Fruit fly (Drosophila melanogaster): ENCODE results near the gene JMJD7.

The JMJD7 gene

DNA sequence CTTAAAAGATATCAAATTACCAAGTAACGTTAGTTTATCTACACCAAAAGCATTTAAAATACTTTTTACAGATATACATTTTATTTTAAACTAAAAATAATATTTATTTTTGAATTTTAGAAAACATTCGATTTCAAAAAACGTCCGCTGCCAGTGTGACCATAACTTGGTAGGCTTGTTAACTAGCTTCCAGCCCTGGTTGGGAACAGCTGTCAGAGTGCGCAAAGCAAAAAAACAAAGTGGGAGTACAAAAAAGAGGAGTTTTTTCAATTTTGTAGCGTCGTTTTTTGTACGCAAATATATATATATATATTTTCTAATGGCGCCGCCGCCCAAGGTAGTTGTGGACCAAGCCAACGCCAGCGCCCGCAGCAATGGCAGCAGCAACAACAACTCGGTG, 7.7 kb downstream of the JMJD7 start, which contains the start of gene cmb (continued):
- no peak for TF ChIP-seq tna (GFP tag; IDR thresholded peaks at IDR 0.05; ENCODE audit: partially characterized antibody)
- TF ChIP-seq exex (tag; optimal IDR thresholded peaks at IDR 0.05), result no peak
- peak; percentile 69 for TF ChIP-seq CG9797 (GFP tag; optimal IDR thresholded peaks at IDR 0.05)
- no peak for TF ChIP-seq ac (GFP tag; optimal IDR thresholded peaks at IDR 0.05)
- peak; percentile 27 for TF ChIP-seq Med (GFP tag)
- peak; percentile 42 for TF ChIP-seq MESR4 (GFP tag; optimal IDR thresholded peaks at IDR 0.05)
- TF ChIP-seq CG9215 (GFP tag; IDR thresholded peaks at IDR 0.05), result no peak
- TF ChIP-seq dm (GFP tag; optimal IDR thresholded peaks at IDR 0.05), result no peak
- no peak for TF ChIP-seq Aef1 (GFP tag; IDR thresholded peaks at IDR 0.05)
- TF ChIP-seq B-H2 (GFP tag; optimal IDR thresholded peaks at IDR 0.05), result no peak
- no peak for TF ChIP-seq Asciz (GFP tag; optimal IDR thresholded peaks at IDR 0.05)
- TF ChIP-seq CG13287 (GFP tag; IDR thresholded peaks at IDR 0.05; ENCODE audit: partially characterized antibody), result peak; percentile 38; the same call in 1 of the 2 replicates
- TF ChIP-seq dysf (GFP tag; IDR thresholded peaks at IDR 0.05), result no peak
- TF ChIP-seq CoRest (tag; optimal IDR thresholded peaks at IDR 0.05), result peak; percentile 18
- TF ChIP-seq nom (GFP tag; optimal IDR thresholded peaks at IDR 0.05), result peak; percentile 93
- peak; percentile 18 for TF ChIP-seq CG2116 (GFP tag; optimal IDR thresholded peaks at IDR 0.05)
- no peak for TF ChIP-seq CG13894 (tag; optimal IDR thresholded peaks at IDR 0.05)
- TF ChIP-seq CG7928 (GFP tag; optimal IDR thresholded peaks at IDR 0.05), result peak; percentile 94
- no peak for TF ChIP-seq slou (GFP tag; optimal IDR thresholded peaks at IDR 0.05)
- peak; percentile 55 for TF ChIP-seq gfzf (GFP tag; optimal IDR thresholded peaks at IDR 0.05)
- TF ChIP-seq CG17829 (tag; optimal IDR thresholded peaks at IDR 0.05), result peak; percentile 38
- no peak for TF ChIP-seq CG14014 (GFP tag; IDR thresholded peaks at IDR 0.05)
- no peak for TF ChIP-seq lbe (GFP tag; optimal IDR thresholded peaks at IDR 0.05)
- TF ChIP-seq CG15514 (GFP tag; optimal IDR thresholded peaks at IDR 0.05), result peak; percentile 46
- TF ChIP-seq CG11696 (GFP tag; IDR thresholded peaks at IDR 0.05), result no peak
- TF ChIP-seq YL-1 (GFP tag; optimal IDR thresholded peaks at IDR 0.05), result peak; percentile 53
- 0 out of 2 replicates have a peak, but pooled peaks have one; percentile 18 for TF ChIP-seq CG4360 (GFP tag; IDR thresholded peaks at IDR 0.05)
- TF ChIP-seq her (GFP tag; optimal IDR thresholded peaks at IDR 0.05), result no peak
- peak; percentile 75 for TF ChIP-seq Dp (GFP tag; optimal IDR thresholded peaks at IDR 0.05)
- TF ChIP-seq CG3281 (GFP tag; optimal IDR thresholded peaks at IDR 0.05), result peak; percentile 52
- no peak for TF ChIP-seq CG11560 (tag; IDR thresholded peaks at IDR 0.05)
- TF ChIP-seq Ets65A (GFP tag), result peak; percentile 67
- peak; percentile 61 to 94 for TF ChIP-seq crp (GFP tag; optimal IDR thresholded peaks at IDR 0.05)
- peak; percentile 39 for TF ChIP-seq CG4617 (GFP tag; optimal IDR thresholded peaks at IDR 0.05; ENCODE audit: borderline replicate concordance)
- TF ChIP-seq BEAF-32 (GFP tag; optimal IDR thresholded peaks at IDR 0.05), result peak; percentile 15
- TF ChIP-seq E2f2 (GFP tag; IDR thresholded peaks at IDR 0.05), result peak; percentile 83
- TF ChIP-seq Nf-YA (GFP tag; IDR thresholded peaks at IDR 0.05), result no peak
- no peak for TF ChIP-seq Camta (GFP tag; optimal IDR thresholded peaks at IDR 0.05)
- no peak for TF ChIP-seq ci (GFP tag; IDR thresholded peaks at IDR 0.05)
- no peak for TF ChIP-seq sens (GFP tag)
- TF ChIP-seq Blimp-1 (GFP tag; optimal IDR thresholded peaks at IDR 0.05), result no peak
- no peak for TF ChIP-seq tll (GFP tag; optimal IDR thresholded peaks at IDR 0.05)
- peak; percentile 60 for TF ChIP-seq ewg (GFP tag; optimal IDR thresholded peaks at IDR 0.05)
- no peak for TF ChIP-seq Spps (tag; optimal IDR thresholded peaks at IDR 0.05)
- peak; percentile 46 for TF ChIP-seq pzg (GFP tag; optimal IDR thresholded peaks at IDR 0.05)
- TF ChIP-seq sqz (GFP tag; optimal IDR thresholded peaks at IDR 0.05), result peak; percentile 88
- peak; percentile 26 for TF ChIP-seq CG17186 (GFP tag; optimal IDR thresholded peaks at IDR 0.05)

All from whole organism, embryonic.